Worm (Caenorhabditis elegans): ENCODE data around the gene emb-9.

- TF ChIP-seq nhr-28 (tag; optimal IDR thresholded peaks at IDR 0.05) (no peak), zag-1 (tag; optimal IDR thresholded peaks at IDR 0.05) (no peak), elt-3 (tag; optimal IDR thresholded peaks at IDR 0.05) (no peak), nhr-237 (tag; optimal IDR thresholded peaks at IDR 0.05) (no peak), nhr-11 (tag; optimal IDR thresholded peaks at IDR 0.05) (no peak), egl-27 (tag; optimal IDR thresholded peaks at IDR 0.05) (no peak), mep-1 (tag; optimal IDR thresholded peaks at IDR 0.05) (no peak), lir-3 (tag; optimal IDR thresholded peaks at IDR 0.05; ENCODE audit: poor library complexity) (no peak)
Measured at ce11 chrIII:9390007-9390406, 45.8 kb upstream of the emb-9 start, which contains the start of gene slc-17.2.
